Fruit fly (Drosophila melanogaster) S2 (cell line): Measurements from ENCODE around the gene Pdzd8.

Experiments used
- CG8478 ChIP-seq: fragments of >200 bp; optimal IDR thresholded peaks from 2 replicates; lab custom pipeline; 2018
- CTCF ChIP-seq, 2 experiments: fragments of >200 bp; optimal IDR thresholded peaks; 2 replicates each; lab custom pipeline; 2018

DNA sequence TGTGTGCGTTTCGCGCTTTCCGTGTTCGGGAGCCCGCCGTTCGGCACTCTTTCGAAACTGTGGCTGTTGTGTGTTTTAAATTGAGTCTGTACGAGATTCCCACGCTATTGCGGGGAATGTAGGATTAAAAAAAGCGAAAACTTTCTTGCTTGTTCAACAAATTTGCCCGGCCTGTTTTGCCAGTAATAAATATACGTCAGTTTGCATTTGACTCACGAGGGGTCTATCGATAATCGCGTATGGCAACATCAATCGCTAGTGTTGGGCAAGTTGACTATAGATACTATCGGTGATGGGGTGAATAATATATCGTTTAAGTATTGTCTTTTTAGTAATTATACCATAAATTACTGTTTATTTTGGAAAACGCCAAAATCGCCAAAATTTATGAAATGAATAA lies 25.5 kb downstream of the Pdzd8 start, which contains the start of gene Upf1:
- no peak for TF ChIP-seq CTCF (optimal IDR thresholded peaks at IDR 0.05; lab: Kevin White, UChicago)
- no peak for TF ChIP-seq CG8478
